Fruit fly (Drosophila melanogaster) Kc167 (cell line): ENCODE measurements around the gene CG14185.

Experiments
- Myc ChIP-seq: fragments of >200 bp; optimal IDR thresholded peaks from 2 replicates; lab custom pipeline; 2017; ENCODE audit warnings: missing external identifiers
- Sin3A ChIP-seq: fragments of >200 bp; optimal IDR thresholded peaks from 2 replicates; lab custom pipeline; 2018; ENCODE audit warnings: missing external identifiers
- h ChIP-seq: fragments of >200 bp; optimal IDR thresholded peaks from 3 replicates; lab custom pipeline; 2018; ENCODE audit warnings: missing external identifiers
- insv ChIP-seq: fragments of >200 bp; optimal IDR thresholded peaks from 3 replicates; lab custom pipeline; 2018; ENCODE audit warnings: missing external identifiers
- psq ChIP-seq: fragments of >200 bp; optimal IDR thresholded peaks from 2 replicates; lab custom pipeline; 2017; ENCODE audit warnings: missing external identifiers
- ttk ChIP-seq: sonication (Bioruptor generic); optimal IDR thresholded peaks from 2 replicates; lab custom pipeline; 2017; ENCODE audit warnings: missing external identifiers

Gene CG14185

DNA sequence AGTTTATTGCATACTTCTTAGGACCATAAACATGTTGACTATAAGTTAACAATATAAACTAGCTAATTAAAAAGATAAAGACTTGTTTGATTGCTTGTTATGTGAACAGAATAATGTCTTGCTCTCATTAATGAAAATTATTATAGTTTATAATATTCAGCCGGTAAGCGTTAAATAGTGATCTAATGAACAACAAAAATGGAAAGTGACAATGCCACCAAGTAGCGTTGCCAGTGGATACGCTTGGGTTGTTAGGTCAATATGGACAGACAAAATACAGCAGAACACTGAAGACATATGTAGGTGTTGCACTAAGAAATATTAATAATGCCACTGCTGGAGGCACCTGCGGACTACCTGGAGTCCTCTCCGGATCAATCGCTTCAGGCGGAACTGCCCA is at the start of gene CG14185:
CG14185 (plus strand) TSS at position 301 of the 400 bp plus-strand sequence.
- TF ChIP-seq Sin3A (lab: Kevin White, UChicago) (no peak), insv (lab: Kevin White, UChicago) (no peak), Myc (lab: Kevin White, UChicago) (no peak), ttk (lab: Kevin White, UChicago) (no peak), h (no peak), psq (lab: Kevin White, UChicago) (no peak)

DNA sequence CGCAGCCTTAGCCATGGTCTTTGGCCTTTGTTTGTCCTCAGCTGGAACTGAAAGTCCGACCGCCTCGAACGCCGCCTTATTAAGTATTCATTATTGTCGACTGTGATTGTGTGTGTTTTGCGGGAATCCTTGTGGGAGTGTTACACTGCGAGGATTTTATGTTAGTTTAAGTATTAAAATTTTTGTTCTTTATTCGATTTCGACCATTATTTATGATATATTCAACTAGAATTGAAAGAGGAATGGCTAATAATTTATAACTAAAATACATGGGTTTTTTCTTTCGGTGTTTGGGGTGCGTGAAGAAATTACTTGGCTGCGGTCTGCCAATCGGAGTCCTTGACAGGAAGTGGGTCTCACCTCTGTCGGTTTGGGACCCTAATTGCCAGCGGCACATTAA is 43.3 kb upstream of the CG14185 start:
- TF ChIP-seq ttk (lab: Kevin White, UChicago) (no peak), Sin3A (lab: Kevin White, UChicago) (no peak), psq (lab: Kevin White, UChicago) (no peak), Myc (lab: Kevin White, UChicago) (no peak), insv (lab: Kevin White, UChicago) (no peak), h (no peak)

DNA sequence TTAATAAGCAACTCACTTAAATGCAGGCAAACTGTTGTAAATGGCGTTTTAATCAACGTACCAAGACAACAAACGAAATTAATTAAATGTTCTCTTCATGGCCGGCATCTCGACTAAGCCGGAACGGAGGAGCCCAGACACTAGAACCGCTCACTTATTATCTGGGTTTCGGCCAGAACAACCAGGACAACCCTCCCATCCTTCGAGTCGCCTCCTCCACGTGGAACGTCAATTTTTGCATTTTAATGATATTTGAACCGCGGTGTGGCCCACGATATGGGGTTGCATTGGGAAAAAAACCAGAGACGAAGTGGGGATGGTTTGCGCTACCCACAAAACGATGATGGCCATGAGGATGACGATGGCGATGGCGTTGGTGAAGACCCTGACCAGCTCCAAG is 20.9 kb upstream of the CG14185 start:
- TF ChIP-seq insv (lab: Kevin White, UChicago) (no peak), Myc (lab: Kevin White, UChicago) (no peak), h (no peak), Sin3A (lab: Kevin White, UChicago) (no peak), psq (lab: Kevin White, UChicago) (no peak), ttk (lab: Kevin White, UChicago) (no peak)

DNA sequence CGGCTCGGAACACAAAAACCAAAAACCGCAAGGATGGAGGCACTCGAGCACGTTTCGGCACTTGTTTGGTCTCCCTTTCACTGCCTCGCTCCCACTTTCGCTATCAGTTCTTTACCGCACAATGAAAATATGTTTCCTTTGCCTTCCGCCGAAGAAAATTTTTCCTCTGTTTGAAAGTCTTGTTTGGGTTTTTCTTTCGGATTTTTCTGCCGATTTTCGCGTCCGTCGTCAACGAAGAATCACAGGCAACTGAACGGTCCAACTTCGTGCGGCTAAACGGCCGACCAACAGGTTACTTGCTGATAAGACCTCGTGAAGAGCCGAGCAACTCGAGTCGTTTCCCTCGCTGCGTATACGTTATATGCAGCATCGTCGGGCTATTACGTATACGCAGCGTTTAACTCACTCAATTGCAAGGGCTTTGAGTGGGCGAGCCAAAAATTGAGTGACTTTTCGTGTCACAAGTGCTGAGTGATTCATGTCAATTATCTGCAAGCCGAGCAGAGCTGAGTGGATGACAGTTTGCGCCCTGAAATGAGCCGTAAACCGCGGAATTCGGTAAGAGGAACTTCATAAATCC is 17.0 kb upstream of the CG14185 start, which contains the start of gene sNPF-R:
sNPF-R (minus strand) TSS at position 253 of the 580 bp plus-strand sequence.
- no peak for TF ChIP-seq h
- TF ChIP-seq insv (lab: Kevin White, UChicago) = no peak
- no peak for TF ChIP-seq psq (lab: Kevin White, UChicago)
- no peak for TF ChIP-seq Sin3A (lab: Kevin White, UChicago)
- no peak for TF ChIP-seq Myc (lab: Kevin White, UChicago)
- TF ChIP-seq ttk (lab: Kevin White, UChicago) = no peak

DNA sequence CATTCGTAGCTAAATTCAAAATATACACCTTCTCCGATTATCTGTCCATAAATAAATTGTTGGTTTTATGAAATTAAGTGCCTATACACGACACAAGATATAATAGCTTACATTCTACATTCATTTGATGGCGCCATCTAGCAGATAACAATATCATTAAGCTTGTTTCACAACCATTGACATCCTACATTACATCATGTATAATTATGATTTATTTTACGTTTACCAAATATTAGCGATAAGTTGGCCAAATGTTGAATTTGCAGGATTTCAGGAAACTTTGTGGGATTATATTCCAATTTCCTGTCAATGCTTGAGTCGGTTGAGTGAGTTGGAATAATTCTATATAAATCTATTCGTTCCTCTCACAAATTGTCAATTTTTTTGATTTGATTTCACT is 8.6 kb upstream of the CG14185 start:
- no peak for TF ChIP-seq insv (lab: Kevin White, UChicago)
- no peak for TF ChIP-seq ttk (lab: Kevin White, UChicago)
- TF ChIP-seq psq (lab: Kevin White, UChicago) = no peak
- TF ChIP-seq h = no peak
- no peak for TF ChIP-seq Myc (lab: Kevin White, UChicago)
- TF ChIP-seq Sin3A (lab: Kevin White, UChicago) = no peak

DNA sequence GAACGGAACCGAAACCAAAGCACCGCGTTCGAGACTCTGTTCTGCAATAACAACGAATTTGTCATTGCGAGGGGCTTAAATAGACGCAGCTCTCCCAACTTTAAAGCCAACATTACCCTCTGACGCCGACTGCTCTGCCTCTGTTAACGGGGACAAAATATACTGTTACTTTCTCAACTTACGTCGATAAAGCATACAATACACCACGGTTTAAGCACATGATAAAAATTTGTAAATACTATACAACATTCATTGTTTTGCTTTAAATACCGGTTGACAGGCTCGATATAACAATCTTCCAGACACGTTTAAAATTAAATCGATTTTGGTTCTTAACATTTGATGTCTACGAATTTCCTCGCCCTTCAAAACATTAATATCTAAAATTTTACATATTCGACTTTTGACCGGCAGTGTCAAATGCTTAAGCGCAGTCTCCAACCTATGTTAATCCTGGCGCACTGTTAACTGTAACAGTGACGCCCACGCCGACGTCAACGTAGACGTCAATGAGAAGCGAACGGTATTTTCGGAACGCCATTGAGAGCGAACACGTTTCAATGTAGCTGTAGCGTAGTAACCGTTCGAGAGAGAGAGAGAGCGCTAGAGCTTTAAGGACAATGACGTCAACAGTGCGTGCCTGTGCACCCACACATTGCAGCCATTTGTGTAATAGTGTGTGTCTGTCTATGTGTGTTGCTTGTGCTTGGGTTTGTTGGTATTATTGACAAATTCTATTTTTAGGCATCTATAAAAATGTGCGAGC is 1.9 kb upstream of the CG14185 start, which contains the start of gene CG14186:
CG14186 (minus strand) TSS at position 51 of the 766 bp plus-strand sequence.
- no peak for TF ChIP-seq Sin3A (lab: Kevin White, UChicago)
- no peak for TF ChIP-seq psq (lab: Kevin White, UChicago)
- no peak for TF ChIP-seq ttk (lab: Kevin White, UChicago)
- TF ChIP-seq insv (lab: Kevin White, UChicago) = no peak
- no peak for TF ChIP-seq h
- TF ChIP-seq Myc (lab: Kevin White, UChicago) = no peak

DNA sequence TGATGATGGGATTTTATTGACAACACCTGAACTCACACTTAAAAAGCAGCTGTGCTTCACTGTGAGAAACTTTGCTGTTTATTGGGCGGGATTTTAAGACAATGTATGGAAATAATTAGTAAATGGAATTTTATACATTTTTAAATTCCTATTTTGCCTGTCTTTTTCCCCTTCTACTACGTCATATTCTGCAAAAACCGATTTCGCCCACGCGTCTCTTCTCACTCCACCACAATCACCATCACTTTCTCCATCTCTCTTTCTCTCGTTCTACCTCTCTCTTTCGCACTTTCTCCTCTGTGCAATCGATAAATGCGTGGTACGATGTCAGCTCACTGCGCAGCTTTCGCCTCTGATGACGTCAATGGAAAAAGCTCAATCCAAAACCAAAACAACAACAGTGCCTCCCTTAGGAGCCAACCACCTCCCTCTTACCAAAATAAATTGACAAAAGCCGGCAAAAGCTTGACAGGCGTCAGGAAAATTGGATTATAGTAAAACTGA is 1.3 kb upstream of the CG14185 start:
- TF ChIP-seq h (no peak), psq (lab: Kevin White, UChicago) (no peak), Sin3A (lab: Kevin White, UChicago) (no peak), insv (lab: Kevin White, UChicago) (no peak), Myc (lab: Kevin White, UChicago) (no peak), ttk (lab: Kevin White, UChicago) (no peak)

DNA sequence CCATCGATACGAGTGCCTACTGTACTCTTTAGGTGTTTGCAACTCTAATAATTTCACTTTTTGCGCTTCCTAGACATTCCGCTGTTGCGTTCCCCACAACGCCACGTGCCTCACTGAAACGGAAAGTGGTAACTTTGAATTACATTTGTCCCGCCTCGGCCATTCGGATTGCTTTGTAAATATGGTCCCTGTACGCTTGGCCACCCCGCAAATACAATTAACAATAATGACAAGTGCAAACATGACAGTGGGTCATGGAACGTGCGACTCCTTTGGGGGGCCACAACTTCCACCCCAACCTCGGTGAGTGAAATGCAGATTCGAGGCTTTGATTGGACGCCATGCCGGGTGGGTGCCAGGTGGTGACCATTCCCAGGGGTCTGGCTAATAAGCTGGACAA is 5.5 kb downstream of the CG14185 start, which contains the start of gene Ir76b:
Ir76b (minus strand) TSS at position 101 of the 400 bp plus-strand sequence.
- no peak for TF ChIP-seq Myc (lab: Kevin White, UChicago)
- no peak for TF ChIP-seq psq (lab: Kevin White, UChicago)
- no peak for TF ChIP-seq h
- TF ChIP-seq ttk (lab: Kevin White, UChicago) = no peak
- no peak for TF ChIP-seq insv (lab: Kevin White, UChicago)
- no peak for TF ChIP-seq Sin3A (lab: Kevin White, UChicago)

DNA sequence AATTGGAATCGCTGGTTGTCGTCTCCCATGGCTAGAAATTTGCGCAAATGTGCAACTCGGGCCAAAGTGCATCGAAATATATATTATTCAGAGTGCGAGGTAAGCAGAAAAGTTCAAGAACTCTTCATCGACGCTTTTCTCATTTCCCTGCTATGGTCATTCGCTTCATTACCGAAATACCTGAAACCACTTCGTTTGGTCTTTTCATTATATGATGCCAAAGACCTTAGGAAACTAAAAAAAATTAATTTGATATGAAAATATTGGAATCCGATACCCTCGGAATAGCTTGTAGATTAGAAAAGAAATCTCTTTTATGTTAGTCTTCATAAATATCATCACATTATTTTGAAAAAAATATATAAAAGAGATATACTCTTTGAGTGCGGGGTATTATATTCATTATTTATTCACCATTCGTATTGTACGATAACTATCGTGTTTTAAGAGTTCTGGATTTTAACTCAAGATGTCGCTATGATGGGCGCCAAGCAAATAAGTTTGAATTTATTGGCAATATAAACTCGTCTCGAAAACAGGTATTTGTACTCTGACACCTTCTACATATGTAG is 7.0 kb downstream of the CG14185 start, which contains the start of gene CG14187:
CG14187 (minus strand) TSS at position 51 of the 572 bp plus-strand sequence.
- TF ChIP-seq ttk (lab: Kevin White, UChicago) = no peak
- TF ChIP-seq psq (lab: Kevin White, UChicago) = no peak
- no peak for TF ChIP-seq Sin3A (lab: Kevin White, UChicago)
- no peak for TF ChIP-seq Myc (lab: Kevin White, UChicago)
- TF ChIP-seq insv (lab: Kevin White, UChicago) = no peak
- no peak for TF ChIP-seq h

DNA sequence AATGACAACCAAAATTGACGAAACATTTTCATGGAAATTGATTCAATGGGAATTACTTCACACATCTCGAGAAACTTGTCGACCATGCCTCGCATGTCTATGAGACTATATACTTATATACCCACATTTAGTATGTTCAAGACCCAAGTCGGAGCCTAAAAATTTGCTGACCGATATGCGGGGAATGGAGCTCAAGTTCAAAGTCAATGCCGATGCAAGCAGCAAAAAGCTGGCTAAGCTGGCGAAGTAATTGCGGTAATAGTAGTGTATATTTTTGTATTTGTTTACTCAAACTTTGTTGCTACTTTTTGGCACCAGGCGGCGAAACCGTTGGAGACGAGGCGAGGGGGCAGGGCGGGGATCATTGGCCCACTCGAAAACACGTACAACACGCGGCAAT is 17.1 kb downstream of the CG14185 start:
- TF ChIP-seq insv (lab: Kevin White, UChicago) = no peak
- no peak for TF ChIP-seq h
- no peak for TF ChIP-seq psq (lab: Kevin White, UChicago)
- no peak for TF ChIP-seq ttk (lab: Kevin White, UChicago)
- TF ChIP-seq Myc (lab: Kevin White, UChicago) = no peak
- no peak for TF ChIP-seq Sin3A (lab: Kevin White, UChicago)

DNA sequence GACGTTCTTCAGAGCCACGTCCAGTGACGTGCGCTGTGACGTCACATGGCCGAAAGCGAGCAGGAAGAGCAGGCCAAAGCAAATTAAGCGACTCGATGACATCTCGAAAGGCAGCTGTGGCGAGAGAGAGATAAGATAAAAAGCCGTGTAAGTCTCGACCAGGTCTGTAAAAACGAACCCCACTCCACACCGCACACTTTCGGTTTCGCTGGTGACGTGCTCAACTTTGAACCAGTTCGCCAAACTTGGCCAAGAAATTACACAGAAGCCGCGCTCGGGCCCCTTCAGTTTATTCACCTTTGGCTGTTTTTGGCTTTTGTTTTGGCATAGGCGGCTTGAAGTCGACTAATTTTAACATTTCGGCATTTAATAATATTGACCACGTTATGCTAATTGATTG is 20.2 kb downstream of the CG14185 start:
- TF ChIP-seq psq (lab: Kevin White, UChicago) = no peak
- no peak for TF ChIP-seq ttk (lab: Kevin White, UChicago)
- no peak for TF ChIP-seq h
- no peak for TF ChIP-seq Sin3A (lab: Kevin White, UChicago)
- TF ChIP-seq insv (lab: Kevin White, UChicago) = no peak
- TF ChIP-seq Myc (lab: Kevin White, UChicago) = no peak
